Fruit fly (Drosophila melanogaster) whole organism, prepupa: ENCODE measurements around the gene CG6726.

Experiments
- Blimp-1 ChIP-seq: fragments of 200-800 bp; sonication (Bioruptor generic); optimal IDR thresholded peaks from 3 replicates; lab custom pipeline; 2017; ENCODE audit warnings: missing biosample characterization, missing genetic modification characterization, mild to moderate bottlenecking, moderate library complexity, missing genetic modification reagents
- CG10669 ChIP-seq: fragments of 200-800 bp; sonication (Bioruptor generic); optimal IDR thresholded peaks from 3 replicates; lab custom pipeline; 2018; ENCODE audit warnings: missing biosample characterization, mild to moderate bottlenecking, missing genetic modification characterization, moderate library complexity
- CG15336 ChIP-seq: fragments of 200-800 bp; sonication (Bioruptor generic); IDR thresholded peaks from 2 replicates; pipeline ENCODE4 v1.3.6; 2022; ENCODE audit warnings: missing biosample characterization, missing genetic modification characterization
- CG1621 ChIP-seq: fragments of 200-800 bp; sonication (Bioruptor generic); optimal IDR thresholded peaks from 3 replicates; lab custom pipeline; 2018; ENCODE audit warnings: missing biosample characterization, mild to moderate bottlenecking, missing genetic modification characterization
- CG16779 ChIP-seq: fragments of 200-800 bp; sonication (Bioruptor generic); optimal IDR thresholded peaks from 3 replicates; lab custom pipeline; 2017; ENCODE audit warnings: missing biosample characterization, mild to moderate bottlenecking, missing genetic modification characterization
- CG3032 ChIP-seq: fragments of 200-800 bp; optimal IDR thresholded peaks from 2 replicates; lab custom pipeline; 2019; ENCODE audit warnings: missing biosample characterization, mild to moderate bottlenecking, missing genetic modification characterization, moderate library complexity
- CG31627 ChIP-seq: fragments of 200-800 bp; sonication (Bioruptor generic); optimal IDR thresholded peaks from 3 replicates; lab custom pipeline; 2016; ENCODE audit warnings: missing biosample characterization, missing genetic modification characterization
- CG32006 ChIP-seq: fragments of 200-800 bp; sonication (Bioruptor generic); optimal IDR thresholded peaks from 3 replicates; lab custom pipeline; 2017; ENCODE audit warnings: missing biosample characterization, mild to moderate bottlenecking, missing genetic modification characterization
- CG4318 ChIP-seq: fragments of 200-800 bp; sonication (Bioruptor generic); optimal IDR thresholded peaks from 3 replicates; lab custom pipeline; 2017; ENCODE audit warnings: missing biosample characterization, mild to moderate bottlenecking, missing genetic modification characterization
- CG6163 ChIP-seq: fragments of 200-800 bp; sonication (Bioruptor generic); IDR thresholded peaks from 3 replicates; pipeline ENCODE4 v1.3.6; 2022; ENCODE audit warnings: missing biosample characterization, missing genetic modification characterization
- CG6808 ChIP-seq: fragments of 200-800 bp; sonication (Bioruptor generic); optimal IDR thresholded peaks from 3 replicates; lab custom pipeline; 2017; ENCODE audit warnings: missing biosample characterization, missing genetic modification characterization, mild to moderate bottlenecking, moderate library complexity, missing genetic modification reagents
- CG7368 ChIP-seq: fragments of 200-800 bp; sonication (Bioruptor generic); optimal IDR thresholded peaks from 3 replicates; lab custom pipeline; 2016; ENCODE audit warnings: missing biosample characterization, missing genetic modification characterization
- CG8119 ChIP-seq: fragments of 200-800 bp; sonication (Bioruptor generic); IDR thresholded peaks from 3 replicates; pipeline ENCODE4 v1.3.6; 2022; ENCODE audit warnings: missing biosample characterization, missing genetic modification characterization
- CG8319 ChIP-seq: fragments of 200-800 bp; sonication (Bioruptor generic); optimal IDR thresholded peaks from 3 replicates; lab custom pipeline; 2016; ENCODE audit warnings: missing biosample characterization, missing genetic modification characterization
- CG8632 ChIP-seq: fragments of 200-800 bp; sonication (Bioruptor generic); optimal IDR thresholded peaks from 3 replicates; lab custom pipeline; 2016; ENCODE audit warnings: missing biosample characterization, missing genetic modification characterization
- CG9139 ChIP-seq: fragments of 200-800 bp; sonication (Bioruptor generic); optimal IDR thresholded peaks from 3 replicates; lab custom pipeline; 2017; ENCODE audit warnings: missing biosample characterization, mild to moderate bottlenecking, missing genetic modification characterization
- Eip78C ChIP-seq: fragments of 200-800 bp; sonication (Bioruptor generic); peaks from one replicate; lab custom pipeline; 2016; ENCODE audit warnings: missing biosample characterization, missing genetic modification characterization
- Eip93F ChIP-seq: fragments of 200-800 bp; sonication (Bioruptor generic); optimal IDR thresholded peaks from 2 replicates; lab custom pipeline; 2016; ENCODE audit warnings: missing biosample characterization, mild to moderate bottlenecking, missing genetic modification characterization
- Ets21C ChIP-seq: fragments of 200-800 bp; sonication (Bioruptor generic); optimal IDR thresholded peaks from 3 replicates; lab custom pipeline; 2016; ENCODE audit warnings: missing biosample characterization, missing genetic modification characterization
- Ets96B ChIP-seq: fragments of 200-800 bp; optimal IDR thresholded peaks from 2 replicates; lab custom pipeline; 2019; ENCODE audit warnings: missing biosample characterization, mild to moderate bottlenecking, missing genetic modification characterization, moderate library complexity
- Gug ChIP-seq: fragments of 200-800 bp; sonication (Bioruptor generic); IDR thresholded peaks from 2 replicates; pipeline ENCODE4 v1.3.6; 2022; ENCODE audit warnings: missing biosample characterization, missing genetic modification characterization
- Hr38 ChIP-seq: sonication (Bioruptor generic); optimal IDR thresholded peaks from 2 replicates; lab custom pipeline; 2016; ENCODE audit warnings: missing biosample characterization, missing genetic modification characterization
- Hr4 ChIP-seq: fragments of 200-800 bp; sonication (Bioruptor generic); optimal IDR thresholded peaks from 3 replicates; lab custom pipeline; 2016; ENCODE audit warnings: missing biosample characterization, missing genetic modification characterization
- Lpt ChIP-seq: fragments of 200-800 bp; sonication (Bioruptor generic); optimal IDR thresholded peaks from 3 replicates; lab custom pipeline; 2016; ENCODE audit warnings: missing biosample characterization, missing genetic modification characterization
- Met ChIP-seq: fragments of 200-800 bp; sonication (Bioruptor generic); optimal IDR thresholded peaks from 3 replicates; lab custom pipeline; 2016; ENCODE audit warnings: missing biosample characterization, missing genetic modification characterization
- OdsH ChIP-seq: fragments of 200-800 bp; sonication (Bioruptor generic); optimal IDR thresholded peaks from 3 replicates; lab custom pipeline; 2016; ENCODE audit warnings: missing biosample characterization, missing genetic modification characterization
- Smox ChIP-seq: fragments of 200-800 bp; sonication (Bioruptor generic); optimal IDR thresholded peaks from 3 replicates; lab custom pipeline; 2016; ENCODE audit warnings: missing biosample characterization, missing genetic modification characterization
- Sox102F ChIP-seq: fragments of 200-800 bp; sonication (Bioruptor generic); optimal IDR thresholded peaks from 2 replicates; lab custom pipeline; 2016; ENCODE audit warnings: missing biosample characterization, mild to moderate bottlenecking, missing genetic modification characterization
- Sox14 ChIP-seq: fragments of 200-800 bp; sonication (Bioruptor generic); optimal IDR thresholded peaks from 3 replicates; lab custom pipeline; 2016; ENCODE audit warnings: missing biosample characterization, missing genetic modification characterization
- Sox15 ChIP-seq: fragments of 200-800 bp; sonication (Bioruptor generic); optimal IDR thresholded peaks from 3 replicates; lab custom pipeline; 2016; ENCODE audit warnings: missing biosample characterization, missing genetic modification characterization
- acj6 ChIP-seq: fragments of 200-800 bp; sonication (Bioruptor generic); optimal IDR thresholded peaks from 3 replicates; lab custom pipeline; 2016; ENCODE audit warnings: missing biosample characterization, missing genetic modification characterization
- cyc ChIP-seq: fragments of 200-800 bp; sonication (Bioruptor generic); optimal IDR thresholded peaks from 3 replicates; lab custom pipeline; 2016; ENCODE audit warnings: missing biosample characterization, missing genetic modification characterization
- dsx ChIP-seq: fragments of 200-800 bp; optimal IDR thresholded peaks from 3 replicates; lab custom pipeline; 2019; ENCODE audit warnings: missing biosample characterization, mild to moderate bottlenecking, missing genetic modification characterization, moderate library complexity; ENCODE audit not compliant: poor library complexity, severe bottlenecking
- eg ChIP-seq: fragments of 200-800 bp; sonication (Bioruptor generic); IDR thresholded peaks from 3 replicates; pipeline ENCODE4 v1.3.6; 2022; ENCODE audit warnings: missing biosample characterization, missing genetic modification characterization
- fd59A ChIP-seq: fragments of 200-800 bp; sonication (Bioruptor generic); optimal IDR thresholded peaks from 2 replicates; lab custom pipeline; 2017; ENCODE audit warnings: missing biosample characterization, mild to moderate bottlenecking, missing genetic modification characterization, missing genetic modification reagents
- fd85E ChIP-seq: fragments of 200-800 bp; sonication (Bioruptor generic); optimal IDR thresholded peaks from 3 replicates; lab custom pipeline; 2016; ENCODE audit warnings: missing biosample characterization, missing genetic modification characterization
- lz ChIP-seq: fragments of 200-800 bp; sonication (Bioruptor generic); optimal IDR thresholded peaks from 3 replicates; lab custom pipeline; 2016; ENCODE audit warnings: missing biosample characterization, missing genetic modification characterization
- net ChIP-seq: fragments of 200-800 bp; sonication (Bioruptor generic); optimal IDR thresholded peaks from 3 replicates; lab custom pipeline; 2016; ENCODE audit warnings: missing biosample characterization, missing genetic modification characterization
- salr ChIP-seq, 2 experiments: fragments of 200-800 bp; sonication (Bioruptor generic); optimal IDR thresholded peaks; 3 replicates each; lab custom pipeline; 2016 to 2018; ENCODE audit warnings: missing biosample characterization in 2 of 2, missing genetic modification characterization in 2 of 2, mild to moderate bottlenecking in 1 of 2
- topi ChIP-seq: fragments of 200-800 bp; sonication (Bioruptor generic); optimal IDR thresholded peaks from 3 replicates; lab custom pipeline; 2016; ENCODE audit warnings: missing biosample characterization, missing genetic modification characterization
- vri ChIP-seq: fragments of 200-800 bp; sonication (Bioruptor generic); optimal IDR thresholded peaks from 3 replicates; lab custom pipeline; 2016; ENCODE audit warnings: missing biosample characterization, mild to moderate bottlenecking, missing genetic modification characterization

CG6726 gene

dm6 chr3R:23097197-23097809 lies 5.8 kb downstream of the CG6726 start, which contains the start of gene CG6733:
TSS of gene CG6733 (plus strand) at chr3R:23097728.
- no peak for TF ChIP-seq salr (GFP tag; optimal IDR thresholded peaks at IDR 0.05; lab: Kevin White, UChicago)
- TF ChIP-seq Ets96B (tag; lab: Kevin White, UChicago), result no peak
- no peak for TF ChIP-seq CG8319 (GFP tag; lab: Kevin White, UChicago)
- TF ChIP-seq Gug, result no peak
- TF ChIP-seq CG1621, result no peak
- no peak for TF ChIP-seq CG9139 (GFP tag; lab: Kevin White, UChicago)
- TF ChIP-seq lz (GFP tag; lab: Kevin White, UChicago), result no peak
- TF ChIP-seq CG6808 (GFP tag; lab: Kevin White, UChicago), result no peak
- no peak for TF ChIP-seq fd59A (GFP tag; lab: Kevin White, UChicago)
- TF ChIP-seq Eip93F (GFP tag; lab: Kevin White, UChicago), result no peak
- no peak for TF ChIP-seq eg
- TF ChIP-seq dsx (GFP tag; lab: Kevin White, UChicago), result no peak
- TF ChIP-seq CG10669 (GFP tag; lab: Kevin White, UChicago), result no peak
- no peak for TF ChIP-seq CG32006 (GFP tag; lab: Kevin White, UChicago)
- TF ChIP-seq CG7368 (GFP tag; lab: Kevin White, UChicago), result no peak
- no peak for TF ChIP-seq CG16779
- no peak for TF ChIP-seq topi

dm6 chr3R:23099233-23099632 lies 7.7 kb downstream of the CG6726 start, which contains the start of gene CG6738:
TSS of gene CG6738 (plus strand) at chr3R:23099533.
- no peak for TF ChIP-seq Met (GFP tag; lab: Kevin White, UChicago)
- TF ChIP-seq fd85E (GFP tag; lab: Kevin White, UChicago), result no peak
- no peak for TF ChIP-seq CG3032
- TF ChIP-seq CG15336 (GFP tag; lab: Robert Waterston, UW), result no peak
- no peak for TF ChIP-seq Hr38 (GFP tag; lab: Kevin White, UChicago)
- no peak for TF ChIP-seq Sox14 (GFP tag; lab: Kevin White, UChicago)
- no peak for TF ChIP-seq Sox15 (GFP tag; lab: Kevin White, UChicago)
- TF ChIP-seq CG7368 (GFP tag; lab: Kevin White, UChicago), result no peak

DNA sequence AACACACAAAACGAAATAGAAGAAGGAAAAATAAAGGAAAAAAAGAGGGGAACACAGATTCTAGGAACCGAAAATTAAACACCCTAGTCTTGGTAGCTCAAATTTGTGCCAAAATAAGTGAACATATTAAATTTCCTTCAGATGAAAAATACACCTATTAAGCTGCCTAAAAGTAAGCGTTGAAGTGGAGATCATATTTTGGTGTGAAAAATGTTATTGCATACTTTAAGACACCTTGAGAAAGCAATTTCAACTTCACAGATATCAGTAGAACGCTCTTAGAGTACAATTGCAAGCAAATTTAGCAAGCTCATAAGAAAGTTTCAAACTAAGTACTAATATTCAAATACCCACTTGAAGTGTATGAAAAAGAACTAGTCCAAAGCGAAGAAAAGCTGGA lies 19.2 kb downstream of the CG6726 start:
- TF ChIP-seq Sox102F (GFP tag; lab: Kevin White, UChicago) (no peak), CG32006 (GFP tag; lab: Kevin White, UChicago) (peak; percentile 19), net (no peak), OdsH (GFP tag; lab: Kevin White, UChicago) (no peak)

dm6 chr3R:23112680-23113362 lies 21.3 kb downstream of the CG6726 start, which contains the start of gene Cow:
TSS of gene Cow (minus strand) at chr3R:23112730.
- TF ChIP-seq CG8119 (GFP tag; lab: Robert Waterston, UW) (peak; percentile 54; the same call in 2 of the 3 replicates), Blimp-1 (no peak), fd85E (GFP tag; lab: Kevin White, UChicago) (no peak), vri (GFP tag; lab: Kevin White, UChicago) (no peak), CG8632 (peak; percentile 7), Hr38 (GFP tag; lab: Kevin White, UChicago) (no peak), acj6 (peak; percentile 33), CG9139 (GFP tag; lab: Kevin White, UChicago) (no peak), CG31627 (GFP tag; lab: Kevin White, UChicago) (peak; percentile 34), net (no peak), Eip78C (peak; percentile 81), OdsH (GFP tag; lab: Kevin White, UChicago) (peak; percentile 48), lz (GFP tag; lab: Kevin White, UChicago) (peak; percentile 40), CG6808 (GFP tag; lab: Kevin White, UChicago) (peak; percentile 12), Ets21C (GFP tag; lab: Kevin White, UChicago) (no peak), dsx (GFP tag; lab: Kevin White, UChicago) (peak; percentile 33), CG16779 (no peak), Lpt (GFP tag; lab: Kevin White, UChicago) (no peak), fd59A (GFP tag; lab: Kevin White, UChicago) (no peak), Hr4 (peak; percentile 52), Met (GFP tag; lab: Kevin White, UChicago) (peak; percentile 37), CG4318 (no peak), CG8319 (GFP tag; lab: Kevin White, UChicago) (no peak), topi (peak; percentile 46), CG1621 (peak; percentile 17), Sox15 (GFP tag; lab: Kevin White, UChicago) (no peak), eg (peak; percentile 70), cyc (GFP tag; lab: Kevin White, UChicago) (peak; percentile 40), CG7368 (GFP tag; lab: Kevin White, UChicago) (no peak), Smox (GFP tag; lab: Kevin White, UChicago) (peak; percentile 24), CG6163 (peak; percentile 59), Sox102F (GFP tag; lab: Kevin White, UChicago) (peak; percentile 30)
